Fruit fly (Drosophila melanogaster): Measurements from ENCODE around the gene CaMKI.

DNA sequence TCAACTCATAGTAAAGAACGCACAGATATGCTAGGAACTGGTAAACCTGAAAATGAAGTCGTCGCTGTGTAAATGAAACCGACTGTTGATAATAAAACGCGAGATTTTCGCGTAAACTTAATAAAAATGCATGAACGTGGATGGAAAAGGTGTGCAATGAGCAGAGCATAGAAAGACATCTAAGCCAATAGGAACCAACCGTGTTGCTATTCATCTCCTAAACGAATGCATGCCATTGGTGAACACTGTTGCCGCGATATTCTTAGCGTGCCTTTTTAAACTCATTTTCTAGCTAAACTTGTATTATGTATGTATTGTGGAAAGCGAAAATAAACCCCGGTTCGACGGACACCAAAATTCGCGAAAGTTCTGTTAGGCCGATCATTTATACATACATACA, 23.5 kb upstream of the CaMKI start:
- TF ChIP-seq CG6792 (GFP tag; optimal IDR thresholded peaks at IDR 0.05) (no peak), CG34406 (GFP tag; optimal IDR thresholded peaks at IDR 0.05) (no peak)

Data from whole organism, prepupa.